Fruit fly (Drosophila melanogaster) whole organism, embryonic: ENCODE measurements around the gene Tmem214.

Experiments used
- CG10274 ChIP-seq: fragments of 200-800 bp; sonication (Bioruptor generic); optimal IDR thresholded peaks from 3 replicates; lab custom pipeline; 2017; ENCODE audit warnings: missing biosample characterization, mild to moderate bottlenecking, missing genetic modification characterization
- CG10462 ChIP-seq: fragments of 200-800 bp; sonication (Bioruptor generic); optimal IDR thresholded peaks from 2 replicates; lab custom pipeline; 2016; ENCODE audit warnings: missing biosample characterization, missing genetic modification characterization
- CG10543 ChIP-seq: fragments of 200-800 bp; sonication (Bioruptor generic); optimal IDR thresholded peaks from 3 replicates; lab custom pipeline; 2017; ENCODE audit warnings: missing biosample characterization, mild to moderate bottlenecking, missing genetic modification characterization, moderate library complexity
- CG10565 ChIP-seq: fragments of 200-800 bp; sonication (Bioruptor generic); optimal IDR thresholded peaks from 3 replicates; lab custom pipeline; 2016; ENCODE audit warnings: missing biosample characterization, mild to moderate bottlenecking, missing genetic modification characterization
- CG11456 ChIP-seq: fragments of 200-800 bp; sonication (Bioruptor generic); IDR thresholded peaks from 3 replicates; pipeline ENCODE4 v1.3.6; 2022; ENCODE audit warnings: missing biosample characterization, missing genetic modification characterization
- CG12236 ChIP-seq: fragments of 200-800 bp; sonication (Bioruptor generic); optimal IDR thresholded peaks from 2 replicates; lab custom pipeline; 2016; ENCODE audit warnings: missing biosample characterization, missing genetic modification characterization
- CG12299 ChIP-seq: fragments of 200-800 bp; sonication (Bioruptor generic); optimal IDR thresholded peaks from 2 replicates; lab custom pipeline; 2018; ENCODE audit warnings: missing biosample characterization, mild to moderate bottlenecking, missing genetic modification characterization
- CG15479 ChIP-seq: fragments of 200-800 bp; sonication (Bioruptor generic); optimal IDR thresholded peaks from 3 replicates; lab custom pipeline; 2019; ENCODE audit warnings: missing biosample characterization, mild to moderate bottlenecking, missing genetic modification characterization, moderate library complexity
- CG15696 ChIP-seq: fragments of 200-800 bp; sonication (Bioruptor generic); optimal IDR thresholded peaks from 2 replicates; lab custom pipeline; 2019; ENCODE audit warnings: missing biosample characterization, mild to moderate bottlenecking, missing genetic modification characterization, moderate library complexity
- CG16779 ChIP-seq: fragments of 200-800 bp; sonication (Bioruptor generic); IDR thresholded peaks from 2 replicates; pipeline ENCODE4 v1.3.6; 2022; ENCODE audit warnings: missing biosample characterization, missing genetic modification characterization
- CG17328 ChIP-seq: fragments of 200-800 bp; sonication (Bioruptor generic); IDR thresholded peaks from 2 replicates; pipeline ENCODE4 v1.3.6; 2022; ENCODE audit warnings: missing biosample characterization, missing genetic modification characterization
- CG17359 ChIP-seq: fragments of 200-800 bp; sonication (Bioruptor generic); optimal IDR thresholded peaks from 3 replicates; lab custom pipeline; 2018; ENCODE audit warnings: missing biosample characterization, mild to moderate bottlenecking, missing genetic modification characterization, moderate library complexity
- CG17912 ChIP-seq: fragments of 200-800 bp; sonication (Bioruptor generic); optimal IDR thresholded peaks from 2 replicates; lab custom pipeline; 2018; ENCODE audit warnings: missing biosample characterization, mild to moderate bottlenecking, missing genetic modification characterization
- CG18011 ChIP-seq: fragments of 200-800 bp; sonication (Bioruptor generic); optimal IDR thresholded peaks from 2 replicates; lab custom pipeline; 2017; ENCODE audit warnings: missing biosample characterization, missing genetic modification characterization, mild to moderate bottlenecking, moderate library complexity, missing genotype
- CG2889 ChIP-seq: fragments of 200-800 bp; sonication (Bioruptor generic); IDR thresholded peaks from 3 replicates; pipeline ENCODE4 v1.3.6; 2022; ENCODE audit warnings: missing biosample characterization, missing genetic modification characterization
- CG32767 ChIP-seq: fragments of 200-800 bp; sonication (Bioruptor generic); IDR thresholded peaks from 2 replicates; pipeline ENCODE4 v1.3.6; 2022; ENCODE audit warnings: missing biosample characterization, missing genetic modification characterization
- CG3726 ChIP-seq: fragments of 200-800 bp; sonication (Bioruptor generic); IDR thresholded peaks from 3 replicates; pipeline ENCODE4, ENCODE4 v1.3.6; 2022; ENCODE audit warnings: missing biosample characterization, missing genetic modification characterization
- CG3847 ChIP-seq: fragments of 200-800 bp; sonication (Bioruptor generic); IDR thresholded peaks from 2 replicates; pipeline ENCODE4 v1.3.6; 2022; ENCODE audit warnings: missing biosample characterization, missing genetic modification characterization
- CG4617 ChIP-seq: fragments of 200-800 bp; sonication (Bioruptor generic); optimal IDR thresholded peaks from 3 replicates; lab custom pipeline; 2016; ENCODE audit warnings: missing biosample characterization, missing genetic modification characterization, borderline replicate concordance
- CG7745 ChIP-seq: fragments of 200-800 bp; sonication (Bioruptor generic); optimal IDR thresholded peaks from 2 replicates; lab custom pipeline; 2018; ENCODE audit warnings: missing biosample characterization, mild to moderate bottlenecking, missing genetic modification characterization, moderate library complexity
- CG7786 ChIP-seq: fragments of 200-800 bp; sonication (Bioruptor generic); optimal IDR thresholded peaks from 2 replicates; lab custom pipeline; 2016; ENCODE audit warnings: missing biosample characterization, missing genetic modification characterization
- CTCF ChIP-seq: fragments of 200-800 bp; sonication (Bioruptor generic); optimal IDR thresholded peaks from 2 replicates; lab custom pipeline; 2017; ENCODE audit warnings: missing biosample characterization, mild to moderate bottlenecking, missing genetic modification characterization, moderate library complexity
- CkIIα-i1 ChIP-seq: fragments of 200-800 bp; sonication (Bioruptor generic); IDR thresholded peaks from 2 replicates; pipeline ENCODE4 v1.3.6; 2022; ENCODE audit warnings: missing biosample characterization, missing genetic modification characterization
- Gsc ChIP-seq: fragments of 200-800 bp; sonication (Bioruptor generic); IDR thresholded peaks from 2 replicates; pipeline ENCODE4 v1.3.6; 2022; ENCODE audit warnings: missing biosample characterization, missing genetic modification characterization
- Hmr ChIP-seq: fragments of 200-800 bp; sonication (Bioruptor generic); optimal IDR thresholded peaks from 3 replicates; lab custom pipeline; 2017; ENCODE audit warnings: mild to moderate bottlenecking, missing biosample characterization, missing genetic modification reagents, missing genetic modification characterization
- Hr39 ChIP-seq: fragments of >200 bp; optimal IDR thresholded peaks from 2 replicates; lab custom pipeline; 2017
- Sox100B ChIP-seq: fragments of 200-800 bp; sonication (Bioruptor generic); optimal IDR thresholded peaks from 3 replicates; lab custom pipeline; 2018; ENCODE audit warnings: missing biosample characterization, mild to moderate bottlenecking, missing genetic modification characterization
- Xbp1 ChIP-seq: fragments of 200-800 bp; sonication (Bioruptor generic); optimal IDR thresholded peaks from 3 replicates; lab custom pipeline; 2016; ENCODE audit warnings: missing biosample characterization, mild to moderate bottlenecking, missing genetic modification characterization
- YL-1 ChIP-seq: fragments of 200-800 bp; sonication (Bioruptor generic); optimal IDR thresholded peaks from 3 replicates; lab custom pipeline; 2017; ENCODE audit warnings: missing biosample characterization, mild to moderate bottlenecking, missing genetic modification characterization
- aop ChIP-seq: fragments of 200-800 bp; sonication (Bioruptor generic); IDR thresholded peaks from 2 replicates; pipeline ENCODE4 v1.3.6; 2022; ENCODE audit warnings: missing biosample characterization, missing genetic modification characterization
- az2 ChIP-seq: fragments of 200-800 bp; sonication (Bioruptor generic); optimal IDR thresholded peaks from 3 replicates; lab custom pipeline; 2016; ENCODE audit warnings: missing biosample characterization, missing genetic modification characterization
- bsh ChIP-seq, 2 experiments: fragments of 200-800 bp; sonication (Bioruptor generic); optimal IDR thresholded peaks; 2 replicates each; lab custom pipeline; 2017 to 2018; ENCODE audit warnings: mild to moderate bottlenecking in 2 of 2, missing biosample characterization in 2 of 2, missing genetic modification characterization in 2 of 2, moderate library complexity in 1 of 2
- chm ChIP-seq: fragments of 200-800 bp; sonication (Bioruptor generic); IDR thresholded peaks from 2 replicates; pipeline ENCODE4 v1.3.6; 2022; ENCODE audit warnings: missing biosample characterization, missing genetic modification characterization
- dmrt99B ChIP-seq: fragments of 200-800 bp; sonication (Bioruptor generic); optimal IDR thresholded peaks from 2 replicates; lab custom pipeline; 2018; ENCODE audit warnings: missing biosample characterization, mild to moderate bottlenecking, missing genetic modification characterization, moderate library complexity
- emc ChIP-seq: fragments of 200-800 bp; sonication (Bioruptor generic); optimal IDR thresholded peaks from 2 replicates; lab custom pipeline; 2016; ENCODE audit warnings: missing biosample characterization, missing genetic modification characterization
- ewg ChIP-seq: fragments of 200-800 bp; sonication (Bioruptor generic); optimal IDR thresholded peaks from 3 replicates; lab custom pipeline; 2017; ENCODE audit warnings: mild to moderate bottlenecking, missing biosample characterization, missing genetic modification reagents, missing genetic modification characterization
- fd102C ChIP-seq: fragments of 200-800 bp; sonication (Bioruptor generic); optimal IDR thresholded peaks from 2 replicates; lab custom pipeline; 2018; ENCODE audit warnings: missing biosample characterization, mild to moderate bottlenecking, missing genetic modification characterization, moderate library complexity
- fd96Cb ChIP-seq: fragments of 200-800 bp; sonication (Bioruptor generic); optimal IDR thresholded peaks from 2 replicates; lab custom pipeline; 2018; ENCODE audit warnings: missing biosample characterization, mild to moderate bottlenecking, missing genetic modification characterization, moderate library complexity
- grau ChIP-seq: fragments of 200-800 bp; optimal IDR thresholded peaks from 3 replicates; lab custom pipeline; 2019; ENCODE audit warnings: missing biosample characterization, mild to moderate bottlenecking, missing genetic modification characterization, moderate library complexity
- gt ChIP-seq: fragments of 200-800 bp; sonication (Bioruptor generic); IDR thresholded peaks from 2 replicates; pipeline ENCODE4 v1.3.6; 2022; ENCODE audit warnings: missing biosample characterization, missing genetic modification characterization
- inv ChIP-seq: fragments of 200-800 bp; sonication (Bioruptor generic); IDR thresholded peaks from 2 replicates; pipeline ENCODE4 v1.3.6; 2022; ENCODE audit warnings: missing biosample characterization, missing genetic modification characterization; ENCODE audit not compliant: partially characterized antibody
- lmd ChIP-seq: fragments of 200-800 bp; sonication (Bioruptor generic); IDR thresholded peaks from 2 replicates; pipeline ENCODE4 v1.3.6; 2022; ENCODE audit warnings: missing biosample characterization, missing genetic modification characterization
- mld ChIP-seq: fragments of 200-800 bp; sonication (Bioruptor generic); IDR thresholded peaks from 3 replicates; pipeline ENCODE4 v1.3.6; 2022; ENCODE audit warnings: missing biosample characterization, missing genetic modification characterization; ENCODE audit not compliant: partially characterized antibody
- nerfin-1 ChIP-seq: fragments of 200-800 bp; sonication (Bioruptor generic); optimal IDR thresholded peaks from 3 replicates; lab custom pipeline; 2019; ENCODE audit warnings: missing biosample characterization, mild to moderate bottlenecking, missing genetic modification characterization, moderate library complexity
- org-1 ChIP-seq: fragments of 200-800 bp; sonication (Bioruptor generic); optimal IDR thresholded peaks from 2 replicates; lab custom pipeline; 2017; ENCODE audit warnings: missing biosample characterization, missing genetic modification characterization
- pita ChIP-seq: fragments of 200-800 bp; sonication (Bioruptor generic); optimal IDR thresholded peaks from 2 replicates; lab custom pipeline; 2017; ENCODE audit warnings: missing biosample characterization, mild to moderate bottlenecking, missing genetic modification characterization
- pros ChIP-seq: fragments of 200-800 bp; sonication (Bioruptor generic); optimal IDR thresholded peaks from 3 replicates; lab custom pipeline; 2019; ENCODE audit warnings: missing biosample characterization, mild to moderate bottlenecking, missing genetic modification characterization, moderate library complexity
- pzg ChIP-seq: fragments of 200-800 bp; sonication (Bioruptor generic); optimal IDR thresholded peaks from 3 replicates; lab custom pipeline; 2018; ENCODE audit warnings: missing biosample characterization, mild to moderate bottlenecking, missing genetic modification characterization, moderate library complexity
- slbo ChIP-seq: fragments of 200-800 bp; sonication (Bioruptor generic); IDR thresholded peaks from 2 replicates; pipeline ENCODE4 v1.3.6; 2022; ENCODE audit warnings: missing biosample characterization, missing genetic modification characterization
- so ChIP-seq: fragments of 200-800 bp; sonication (Bioruptor generic); IDR thresholded peaks from 3 replicates; pipeline ENCODE4 v1.3.6; 2022; ENCODE audit warnings: missing biosample characterization, missing genetic modification characterization
- sug ChIP-seq: fragments of 200-800 bp; optimal IDR thresholded peaks from 2 replicates; lab custom pipeline; 2019; ENCODE audit warnings: missing biosample characterization, mild to moderate bottlenecking, missing genetic modification characterization, moderate library complexity
- unc-4 ChIP-seq: fragments of 200-800 bp; sonication (Bioruptor generic); IDR thresholded peaks from 2 replicates; pipeline ENCODE4 v1.3.6; 2022; ENCODE audit warnings: missing biosample characterization, missing genetic modification characterization; ENCODE audit not compliant: partially characterized antibody

Tmem214 gene

DNA sequence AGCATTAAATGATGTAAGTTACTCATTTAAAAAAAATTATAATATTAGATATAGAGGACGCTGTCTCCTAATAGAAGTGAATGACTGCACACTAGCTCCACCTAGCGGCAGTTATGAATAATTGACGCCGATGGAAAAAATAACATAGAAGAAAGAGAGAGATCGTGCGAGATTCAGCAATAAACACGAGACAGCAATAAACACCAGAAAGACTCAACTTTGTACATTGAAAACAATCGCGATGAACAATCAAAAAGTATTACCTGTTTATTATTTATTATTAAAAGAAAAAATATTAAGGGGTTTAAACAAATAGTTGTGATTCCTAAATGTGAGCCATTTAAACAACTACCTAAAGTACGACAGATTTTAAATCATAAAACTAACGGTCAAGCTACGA is 16.1 kb upstream of the Tmem214 start (continued):
- TF ChIP-seq CG12236 (no peak), CG4617 (GFP tag; lab: Kevin White, UChicago) (no peak), grau (tag; lab: Kevin White, UChicago) (no peak), CG18011 (no peak), CG10543 (GFP tag; lab: Kevin White, UChicago) (no peak), Hr39 (no peak), CG10274 (GFP tag; lab: Kevin White, UChicago) (no peak), chm (GFP tag; lab: Robert Waterston, UW) (0 out of 2 replicates have a peak, but pooled peaks have one; percentile 9), pros (no peak), CG11456 (GFP tag; lab: Robert Waterston, UW) (no peak), CG10565 (no peak), ewg (no peak), CG7745 (tag; lab: Kevin White, UChicago) (no peak), CG17912 (no peak), sug (tag; lab: Kevin White, UChicago) (no peak), inv (GFP tag; lab: Robert Waterston, UW) (no peak), CG7786 (GFP tag; lab: Kevin White, UChicago) (no peak), fd102C (GFP tag; lab: Kevin White, UChicago) (no peak), CG10462 (no peak), slbo (GFP tag; lab: Robert Waterston, UW) (no peak), lmd (GFP tag; lab: Robert Waterston, UW) (no peak), CG17328 (no peak), CG16779 (GFP tag; lab: Robert Waterston, UW) (0 out of 2 replicates have a peak, but pooled peaks have one; percentile 3), Gsc (GFP tag; lab: Robert Waterston, UW) (no peak), unc-4 (no peak), CG15696 (tag; lab: Kevin White, UChicago) (peak; percentile 40), pzg (GFP tag; lab: Kevin White, UChicago) (peak; percentile 16), dmrt99B (tag; lab: Kevin White, UChicago) (no peak), org-1 (GFP tag; lab: Kevin White, UChicago) (no peak), Xbp1 (no peak), YL-1 (GFP tag; lab: Kevin White, UChicago) (no peak), CG3726 (GFP tag; lab: Robert Waterston, UW) (0 out of 3 replicates have a peak, but pooled peaks have one; percentile 37), az2 (GFP tag; lab: Kevin White, UChicago) (no peak), aop (GFP tag; lab: Robert Waterston, UW) (no peak), Hmr (GFP tag; lab: Kevin White, UChicago) (no peak), so (0 out of 3 replicates have a peak, but pooled peaks have one; percentile 62), CG12299 (no peak), CkIIα-i1 (GFP tag; lab: Robert Waterston, UW) (no peak), CG17359 (tag; lab: Kevin White, UChicago) (peak; percentile 61), pita (GFP tag; lab: Kevin White, UChicago) (no peak), bsh (GFP tag; optimal IDR thresholded peaks at IDR 0.05; lab: Kevin White, UChicago) (peak in 1 of 2 experiments; percentile 31), Sox100B (GFP tag; lab: Kevin White, UChicago) (peak; percentile 38), nerfin-1 (tag; lab: Kevin White, UChicago) (no peak), CG2889 (GFP tag; lab: Robert Waterston, UW) (no peak), fd96Cb (tag; lab: Kevin White, UChicago) (no peak), CTCF (GFP tag; lab: Kevin White, UChicago) (peak; percentile 97), CG32767 (no peak), emc (no peak), mld (GFP tag; lab: Robert Waterston, UW) (no peak), CG3847 (GFP tag; lab: Robert Waterston, UW) (no peak; the same call in 1 of the 2 replicates), CG15479 (GFP tag; lab: Kevin White, UChicago) (no peak), gt (GFP tag; lab: Robert Waterston, UW) (no peak)
